Worm (Caenorhabditis elegans) whole organism, dauer: ENCODE results near the gene sel-15.
"Not testable (repeated sequence)": the region's sequence is repeated elsewhere in the genome, so short reads cannot be mapped to it uniquely, and the experiment has no call there.

Source experiments
- unc-62 ChIP-seq: sonication (generic microtip); optimal IDR thresholded peaks from 2 replicates; lab custom pipeline; 2017; ENCODE audit warnings: missing biosample characterization, missing genetic modification reagents, missing genetic modification characterization

Gene sel-15

ce11 chrIII:696372-696771, at the start of gene sel-15:
Gene sel-15, minus strand, starts transcription at chrIII:696472.
- no peak for TF ChIP-seq unc-62 (GFP tag; lab: Kevin White, UChicago)

- no peak for TF ChIP-seq unc-62 (GFP tag; lab: Kevin White, UChicago)
Observed at ce11 chrIII:744459-744858, 48.2 kb upstream of the sel-15 start.

ce11 chrIII:740382-740781, 44.1 kb upstream of the sel-15 start, which contains the start of gene idpp-1:
Gene idpp-1, plus strand, starts transcription at chrIII:740682.
- no peak for TF ChIP-seq unc-62 (GFP tag; lab: Kevin White, UChicago)

- no peak for TF ChIP-seq unc-62 (GFP tag; lab: Kevin White, UChicago)
Observed at ce11 chrIII:728694-729093, 32.4 kb upstream of the sel-15 start.

ce11 chrIII:728074-728473, 31.8 kb upstream of the sel-15 start:
- TF ChIP-seq unc-62 (GFP tag; lab: Kevin White, UChicago), result no peak

- no peak for TF ChIP-seq unc-62 (GFP tag; lab: Kevin White, UChicago)
Observed at ce11 chrIII:724819-725218, 28.5 kb upstream of the sel-15 start, which contains the start of gene flp-24. Gene flp-24, plus strand, starts transcription at chrIII:725119.

- no peak for TF ChIP-seq unc-62 (GFP tag; lab: Kevin White, UChicago)
Observed at ce11 chrIII:710042-710441, 13.8 kb upstream of the sel-15 start.

ce11 chrIII:698814-699213, 2.5 kb upstream of the sel-15 start:
- TF ChIP-seq unc-62 (GFP tag; lab: Kevin White, UChicago), result no peak

ce11 chrIII:691933-692332, 4.3 kb downstream of the sel-15 start, which contains the start of gene W02B3.7:
Gene W02B3.7, minus strand, starts transcription at chrIII:692033.
- TF ChIP-seq unc-62 (GFP tag; lab: Kevin White, UChicago), result no peak

- TF ChIP-seq unc-62 (GFP tag; lab: Kevin White, UChicago), result not testable (repeated sequence)
Observed at ce11 chrIII:688869-689268, 7.4 kb downstream of the sel-15 start, which contains the start of gene elf-1. Gene elf-1, plus strand, starts transcription at chrIII:689169.

ce11 chrIII:688083-688482, 8.2 kb downstream of the sel-15 start:
- TF ChIP-seq unc-62 (GFP tag; lab: Kevin White, UChicago), result no peak

- TF ChIP-seq unc-62 (GFP tag; lab: Kevin White, UChicago), result no peak
Observed at ce11 chrIII:683318-683717, 13.0 kb downstream of the sel-15 start, which contains the start of gene W02B3.4. Gene W02B3.4, minus strand, starts transcription at chrIII:683418.

- no peak for TF ChIP-seq unc-62 (GFP tag; lab: Kevin White, UChicago)
Observed at ce11 chrIII:675822-676221, 20.4 kb downstream of the sel-15 start, which contains the start of gene grk-2. Gene grk-2, plus strand, starts transcription at chrIII:676122.

- no peak for TF ChIP-seq unc-62 (GFP tag; lab: Kevin White, UChicago)
Observed at ce11 chrIII:675413-675812, 20.9 kb downstream of the sel-15 start.

ce11 chrIII:670994-671393, 25.3 kb downstream of the sel-15 start:
- TF ChIP-seq unc-62 (GFP tag; lab: Kevin White, UChicago), result no peak

ce11 chrIII:668303-668893, 27.9 kb downstream of the sel-15 start, which contains the start of gene W02B3.3:
Gene W02B3.3, minus strand, starts transcription at chrIII:668433.
- no peak for TF ChIP-seq unc-62 (GFP tag; lab: Kevin White, UChicago)

ce11 chrIII:665173-665757, 31.0 kb downstream of the sel-15 start, which contains the start of gene C09F5.3:
Gene C09F5.3, minus strand, starts transcription at chrIII:665266.
- TF ChIP-seq unc-62 (GFP tag; lab: Kevin White, UChicago), result no peak
